Worm (Caenorhabditis elegans) whole organism, L1 larva: ENCODE data around the gene F37H8.6.

Source experiments
- nhr-237 ChIP-seq: fragments of 150-350 bp; optimal IDR thresholded peaks from 2 replicates; lab custom pipeline; 2014; ENCODE audit warnings: missing biosample characterization, missing genetic modification characterization
- tbx-2 ChIP-seq: sonication (generic microtip); optimal IDR thresholded peaks from 2 replicates; lab custom pipeline; 2016; ENCODE audit warnings: missing genetic modification characterization, missing compliant biosample characterization

Gene F37H8.6

ce11 chrII:11126312-11127000, 50.8 kb downstream of the F37H8.6 start, which contains the start of the genes rps-9 and lsm-1 (continued):
- peak; percentile 48 for TF ChIP-seq tbx-2 (tag; lab: Kevin White, UChicago)
- TF ChIP-seq nhr-237, result peak; percentile 52
